Fruit fly (Drosophila melanogaster) whole organism, adult: ENCODE data around the gene CG3841.

Experiments
- CG11617 ChIP-seq: fragments of 200-800 bp; sonication (Bioruptor generic); optimal IDR thresholded peaks from 2 replicates; lab custom pipeline; 2017; ENCODE audit warnings: mild to moderate bottlenecking, missing biosample characterization, missing genetic modification reagents, missing genetic modification characterization
- CG12768 ChIP-seq: fragments of 200-800 bp; sonication (Bioruptor generic); optimal IDR thresholded peaks from 2 replicates; lab custom pipeline; 2017; ENCODE audit warnings: missing biosample characterization, missing genetic modification characterization, mild to moderate bottlenecking, moderate library complexity, missing genetic modification reagents
- CG14711 ChIP-seq: fragments of 200-800 bp; sonication (Bioruptor generic); optimal IDR thresholded peaks from 2 replicates; lab custom pipeline; 2018; ENCODE audit warnings: missing biosample characterization, mild to moderate bottlenecking, missing genetic modification characterization, moderate library complexity
- CG1620 ChIP-seq: fragments of 200-800 bp; sonication (Bioruptor generic); optimal IDR thresholded peaks from 2 replicates; lab custom pipeline; 2016; ENCODE audit warnings: missing biosample characterization, missing genetic modification characterization
- CG33017 ChIP-seq: fragments of 200-800 bp; sonication (Bioruptor generic); optimal IDR thresholded peaks from 2 replicates; lab custom pipeline; 2018; ENCODE audit warnings: missing biosample characterization, mild to moderate bottlenecking, missing genetic modification characterization, moderate library complexity
- CG5204 ChIP-seq: fragments of 200-800 bp; sonication (Bioruptor generic); optimal IDR thresholded peaks from 2 replicates; lab custom pipeline; 2016; ENCODE audit warnings: missing biosample characterization, missing genetic modification characterization
- CG7045 ChIP-seq: fragments of 200-800 bp; sonication (Bioruptor generic); optimal IDR thresholded peaks from 2 replicates; lab custom pipeline; 2017; ENCODE audit warnings: missing biosample characterization, mild to moderate bottlenecking, missing genetic modification characterization
- CG7101 ChIP-seq: fragments of 200-800 bp; sonication (Bioruptor generic); optimal IDR thresholded peaks from 2 replicates; lab custom pipeline; 2018; ENCODE audit warnings: missing biosample characterization, mild to moderate bottlenecking, missing genetic modification characterization, moderate library complexity
- Clk ChIP-seq: fragments of 200-800 bp; sonication (Bioruptor generic); optimal IDR thresholded peaks from 2 replicates; lab custom pipeline; 2017; ENCODE audit warnings: missing biosample characterization, missing genetic modification characterization
- Crg-1 ChIP-seq: fragments of 200-800 bp; sonication (Bioruptor generic); optimal IDR thresholded peaks from 2 replicates; lab custom pipeline; 2016; ENCODE audit warnings: missing biosample characterization, missing genetic modification characterization
- Hr96 ChIP-seq: fragments of 200-800 bp; sonication (Bioruptor generic); optimal IDR thresholded peaks from 2 replicates; lab custom pipeline; 2016; ENCODE audit warnings: missing biosample characterization, missing genetic modification characterization
- Mnt ChIP-seq: fragments of 200-800 bp; sonication (Bioruptor generic); optimal IDR thresholded peaks from 2 replicates; lab custom pipeline; 2016; ENCODE audit warnings: missing biosample characterization, mild to moderate bottlenecking, missing genetic modification characterization
- bab1 ChIP-seq: fragments of 200-800 bp; sonication (Bioruptor generic); optimal IDR thresholded peaks from 3 replicates; lab custom pipeline; 2019; ENCODE audit warnings: missing biosample characterization, mild to moderate bottlenecking, missing genetic modification characterization, moderate library complexity
- cic ChIP-seq: fragments of 200-800 bp; sonication (Bioruptor generic); optimal IDR thresholded peaks from 2 replicates; lab custom pipeline; 2017; ENCODE audit warnings: missing biosample characterization, mild to moderate bottlenecking, missing genetic modification characterization, moderate library complexity
- cnc ChIP-seq, 2 experiments: fragments of >200 bp; optimal IDR thresholded peaks; 2 replicates each; lab custom pipeline; 2017
- kay ChIP-seq: fragments of 200-800 bp; sonication (Bioruptor generic); peaks from one replicate; lab custom pipeline; 2016; ENCODE audit warnings: missing biosample characterization, missing genetic modification characterization, borderline replicate concordance
- ovo ChIP-seq: fragments of 200-800 bp; sonication (Bioruptor generic); optimal IDR thresholded peaks from 2 replicates; lab custom pipeline; 2016; ENCODE audit warnings: missing biosample characterization, missing genetic modification characterization
- pad ChIP-seq: fragments of 200-800 bp; sonication (Bioruptor generic); optimal IDR thresholded peaks from 3 replicates; lab custom pipeline; 2017; ENCODE audit warnings: missing biosample characterization, missing genetic modification characterization, mild to moderate bottlenecking, moderate library complexity, missing genetic modification reagents
- tj ChIP-seq: fragments of 200-800 bp; sonication (Bioruptor generic); optimal IDR thresholded peaks from 3 replicates; lab custom pipeline; 2017; ENCODE audit warnings: missing biosample characterization, mild to moderate bottlenecking, missing genetic modification characterization, moderate library complexity
- toe ChIP-seq: fragments of 200-800 bp; sonication (Bioruptor generic); optimal IDR thresholded peaks from 2 replicates; lab custom pipeline; 2016; ENCODE audit warnings: missing biosample characterization, missing genetic modification characterization

The CG3841 gene

dm6 chr2L:9579538-9579937 lies 9.7 kb upstream of the CG3841 start, which contains the start of gene CG31709:
Gene CG31709 (minus strand): TSS chr2L:9579638.
- TF ChIP-seq CG12768: no peak

- TF ChIP-seq CG11617 (no peak), pad (GFP tag; lab: Kevin White, UChicago) (no peak)
Observed at dm6 chr2L:9581582-9581981, 7.7 kb upstream of the CG3841 start, which contains the start of gene gcm. Gene gcm (minus strand): TSS chr2L:9581745.

- no peak for TF ChIP-seq CG1620
- TF ChIP-seq kay (GFP tag; lab: Kevin White, UChicago): no peak
- no peak for TF ChIP-seq cnc (optimal IDR thresholded peaks at IDR 0.05; lab: Kevin White, UChicago)
- TF ChIP-seq CG7045 (GFP tag; lab: Kevin White, UChicago): no peak
- no peak for TF ChIP-seq Mnt (GFP tag; lab: Kevin White, UChicago)
- no peak for TF ChIP-seq tj (GFP tag; lab: Kevin White, UChicago)
- no peak for TF ChIP-seq pad (GFP tag; lab: Kevin White, UChicago)
- TF ChIP-seq CG14711 (tag; lab: Kevin White, UChicago): no peak
- no peak for TF ChIP-seq CG11617
- no peak for TF ChIP-seq CG12768
- TF ChIP-seq Crg-1: no peak
- no peak for TF ChIP-seq cic (GFP tag; lab: Kevin White, UChicago)
- TF ChIP-seq CG7101 (tag; lab: Kevin White, UChicago): no peak
- no peak for TF ChIP-seq CG5204 (GFP tag; lab: Kevin White, UChicago)
- TF ChIP-seq CG33017: no peak
- no peak for TF ChIP-seq ovo (GFP tag; lab: Kevin White, UChicago)
- no peak for TF ChIP-seq Hr96 (GFP tag; lab: Kevin White, UChicago)
- no peak for TF ChIP-seq toe (GFP tag; lab: Kevin White, UChicago)
- no peak for TF ChIP-seq Clk (GFP tag; lab: Kevin White, UChicago)
Observed at dm6 chr2L:9584098-9584703, 5.1 kb upstream of the CG3841 start.

dm6 chr2L:9585942-9586341 lies 3.3 kb upstream of the CG3841 start:
- no peak for TF ChIP-seq CG33017
- TF ChIP-seq cic (GFP tag; lab: Kevin White, UChicago): no peak
- TF ChIP-seq CG7101 (tag; lab: Kevin White, UChicago): no peak
- no peak for TF ChIP-seq cnc (optimal IDR thresholded peaks at IDR 0.05; lab: Kevin White, UChicago)
- no peak for TF ChIP-seq toe (GFP tag; lab: Kevin White, UChicago)
- no peak for TF ChIP-seq kay (GFP tag; lab: Kevin White, UChicago)

- TF ChIP-seq CG12768 (no peak), CG11617 (no peak), Crg-1 (no peak)
Observed at dm6 chr2L:9591146-9591545, 1.9 kb downstream of the CG3841 start.

dm6 chr2L:9594625-9595300 lies 5.5 kb downstream of the CG3841 start:
- no peak for TF ChIP-seq CG14711 (tag; lab: Kevin White, UChicago)
- TF ChIP-seq bab1 (GFP tag; lab: Kevin White, UChicago): no peak
- TF ChIP-seq cnc (optimal IDR thresholded peaks at IDR 0.05; lab: Kevin White, UChicago): no peak
- TF ChIP-seq Hr96 (GFP tag; lab: Kevin White, UChicago): no peak
- TF ChIP-seq tj (GFP tag; lab: Kevin White, UChicago): no peak
- no peak for TF ChIP-seq ovo (GFP tag; lab: Kevin White, UChicago)
- TF ChIP-seq pad (GFP tag; lab: Kevin White, UChicago): no peak
- no peak for TF ChIP-seq Clk (GFP tag; lab: Kevin White, UChicago)

dm6 chr2L:9598390-9598789 lies 9.1 kb downstream of the CG3841 start:
- no peak for TF ChIP-seq CG12768
- no peak for TF ChIP-seq cnc (optimal IDR thresholded peaks at IDR 0.05; lab: Kevin White, UChicago)
- no peak for TF ChIP-seq ovo (GFP tag; lab: Kevin White, UChicago)
- TF ChIP-seq CG5204 (GFP tag; lab: Kevin White, UChicago): no peak
- TF ChIP-seq pad (GFP tag; lab: Kevin White, UChicago): no peak
- no peak for TF ChIP-seq CG14711 (tag; lab: Kevin White, UChicago)
- no peak for TF ChIP-seq tj (GFP tag; lab: Kevin White, UChicago)
- no peak for TF ChIP-seq CG7101 (tag; lab: Kevin White, UChicago)
- TF ChIP-seq kay (GFP tag; lab: Kevin White, UChicago): no peak
- TF ChIP-seq CG11617: no peak
- TF ChIP-seq Mnt (GFP tag; lab: Kevin White, UChicago): no peak
- no peak for TF ChIP-seq CG7045 (GFP tag; lab: Kevin White, UChicago)
- no peak for TF ChIP-seq CG33017
